Fruit fly (Drosophila melanogaster) whole organism: ENCODE results near the gene CG14424.

Experiments
- CG8478 ChIP-seq: fragments of >200 bp; optimal IDR thresholded peaks from 2 replicates; lab custom pipeline; 2018; ENCODE audit warnings: inconsistent platforms
- Dll ChIP-seq: fragments of >200 bp; optimal IDR thresholded peaks from 2 replicates; lab custom pipeline; 2017
- EcR ChIP-seq, 2 experiments: fragments of >200 bp; optimal IDR thresholded peaks; 2 replicates each; lab custom pipeline; 2017; ENCODE audit warnings: missing biosample characterization in 2 of 2, missing genetic modification characterization in 2 of 2, missing genetic modification reagents in 2 of 2
- pan ChIP-seq: fragments of >200 bp; optimal IDR thresholded peaks from 2 replicates; lab custom pipeline; 2017
- psq ChIP-seq: fragments of >200 bp; optimal IDR thresholded peaks from 2 replicates; lab custom pipeline; 2017
- usp ChIP-seq: fragments of >200 bp; optimal IDR thresholded peaks from 2 replicates; lab custom pipeline; 2017; ENCODE audit warnings: missing biosample characterization, missing genetic modification characterization, mixed read lengths

The CG14424 gene

dm6 chrX:2927158-2927557 lies at the start of gene CG14424:
TSS of gene CG14424 (minus strand) at chrX:2927258.
- TF ChIP-seq EcR (GFP tag; optimal IDR thresholded peaks at IDR 0.05; lab: Kevin White, UChicago): no peak
- TF ChIP-seq CG8478 (lab: Kevin White, UChicago): no peak
- no peak for TF ChIP-seq usp (GFP tag; lab: Kevin White, UChicago)
- TF ChIP-seq psq (lab: Kevin White, UChicago): no peak
- TF ChIP-seq pan (lab: Kevin White, UChicago): no peak
- TF ChIP-seq Dll: no peak

- TF ChIP-seq Dll: no peak
Measured at dm6 chrX:2973593-2973992, 46.5 kb upstream of the CG14424 start, which contains the start of gene rst. TSS of gene rst (minus strand) at chrX:2973834.

dm6 chrX:2969039-2969438 lies 42.0 kb upstream of the CG14424 start:
- TF ChIP-seq psq (lab: Kevin White, UChicago) (no peak), CG8478 (lab: Kevin White, UChicago) (no peak), Dll (no peak), EcR (GFP tag; optimal IDR thresholded peaks at IDR 0.05; lab: Kevin White, UChicago) (no peak), usp (GFP tag; lab: Kevin White, UChicago) (no peak), pan (lab: Kevin White, UChicago) (no peak)

dm6 chrX:2964678-2965231 lies 37.7 kb upstream of the CG14424 start:
- TF ChIP-seq EcR (GFP tag; optimal IDR thresholded peaks at IDR 0.05; lab: Kevin White, UChicago): no peak
- no peak for TF ChIP-seq pan (lab: Kevin White, UChicago)
- TF ChIP-seq psq (lab: Kevin White, UChicago): no peak
- no peak for TF ChIP-seq Dll
- no peak for TF ChIP-seq usp (GFP tag; lab: Kevin White, UChicago)
- TF ChIP-seq CG8478 (lab: Kevin White, UChicago): no peak

- TF ChIP-seq EcR (GFP tag; optimal IDR thresholded peaks at IDR 0.05; lab: Kevin White, UChicago) (no peak), pan (lab: Kevin White, UChicago) (no peak), CG8478 (lab: Kevin White, UChicago) (no peak), psq (lab: Kevin White, UChicago) (no peak), Dll (no peak), usp (GFP tag; lab: Kevin White, UChicago) (no peak)
Measured at dm6 chrX:2963790-2964335, 36.8 kb upstream of the CG14424 start.

- TF ChIP-seq usp (GFP tag; lab: Kevin White, UChicago) (no peak), pan (lab: Kevin White, UChicago) (no peak), psq (lab: Kevin White, UChicago) (no peak), CG8478 (lab: Kevin White, UChicago) (no peak), Dll (no peak), EcR (GFP tag; optimal IDR thresholded peaks at IDR 0.05; lab: Kevin White, UChicago) (no peak)
Measured at dm6 chrX:2963171-2963570, 36.1 kb upstream of the CG14424 start.

- TF ChIP-seq pan (lab: Kevin White, UChicago) (no peak), psq (lab: Kevin White, UChicago) (no peak), Dll (no peak), CG8478 (lab: Kevin White, UChicago) (no peak), usp (GFP tag; lab: Kevin White, UChicago) (no peak), EcR (GFP tag; optimal IDR thresholded peaks at IDR 0.05; lab: Kevin White, UChicago) (no peak)
Measured at dm6 chrX:2956641-2957040, 29.6 kb upstream of the CG14424 start.

- TF ChIP-seq EcR (GFP tag; optimal IDR thresholded peaks at IDR 0.05; lab: Kevin White, UChicago): no peak
- TF ChIP-seq pan (lab: Kevin White, UChicago): no peak
- TF ChIP-seq Dll: no peak
- TF ChIP-seq CG8478 (lab: Kevin White, UChicago): no peak
- TF ChIP-seq psq (lab: Kevin White, UChicago): no peak
- no peak for TF ChIP-seq usp (GFP tag; lab: Kevin White, UChicago)
Measured at dm6 chrX:2951637-2952036, 24.6 kb upstream of the CG14424 start.

dm6 chrX:2949114-2949513 lies 22.1 kb upstream of the CG14424 start:
- no peak for TF ChIP-seq EcR (GFP tag; optimal IDR thresholded peaks at IDR 0.05; lab: Kevin White, UChicago)
- TF ChIP-seq usp (GFP tag; lab: Kevin White, UChicago): no peak
- TF ChIP-seq Dll: no peak
- no peak for TF ChIP-seq CG8478 (lab: Kevin White, UChicago)
- TF ChIP-seq pan (lab: Kevin White, UChicago): no peak
- TF ChIP-seq psq (lab: Kevin White, UChicago): no peak

dm6 chrX:2947545-2948072 lies 20.6 kb upstream of the CG14424 start, which contains the start of gene CG3603:
TSS of gene CG3603 (plus strand) at chrX:2948034.
- TF ChIP-seq Dll: no peak
- no peak for TF ChIP-seq CG8478 (lab: Kevin White, UChicago)
- no peak for TF ChIP-seq usp (GFP tag; lab: Kevin White, UChicago)
- no peak for TF ChIP-seq EcR (GFP tag; optimal IDR thresholded peaks at IDR 0.05; lab: Kevin White, UChicago)
- no peak for TF ChIP-seq pan (lab: Kevin White, UChicago)
- TF ChIP-seq psq (lab: Kevin White, UChicago): no peak

dm6 chrX:2946794-2947193 lies 19.7 kb upstream of the CG14424 start, which contains the start of gene CG17959:
TSS of gene CG17959 (plus strand) at chrX:2947094.
- no peak for TF ChIP-seq CG8478 (lab: Kevin White, UChicago)

- TF ChIP-seq pan (lab: Kevin White, UChicago) (no peak), psq (lab: Kevin White, UChicago) (no peak), usp (GFP tag; lab: Kevin White, UChicago) (no peak), EcR (GFP tag; optimal IDR thresholded peaks at IDR 0.05; lab: Kevin White, UChicago) (no peak), CG8478 (lab: Kevin White, UChicago) (no peak), Dll (no peak)
Measured at dm6 chrX:2945103-2945502, 18.0 kb upstream of the CG14424 start, which contains the start of gene CG14423. TSS of gene CG14423 (plus strand) at chrX:2945403.
